Fruit fly (Drosophila melanogaster) whole organism, embryonic: ENCODE data around the gene CG12016.
A peak's percentile ranks its signal among the peaks of the same experiment; 100 is the strongest.

ENCODE experiments used
- Atf6 ChIP-seq: fragments of 200-800 bp; sonication (Bioruptor generic); IDR thresholded peaks from 2 replicates; pipeline ENCODE4 v1.3.6; 2022; ENCODE audit warnings: missing biosample characterization, missing genetic modification characterization
- Bdp1 ChIP-seq: fragments of 200-800 bp; sonication (Bioruptor generic); optimal IDR thresholded peaks from 3 replicates; lab custom pipeline; 2016; ENCODE audit warnings: missing biosample characterization, missing genetic modification characterization
- Blimp-1 ChIP-seq: fragments of 200-800 bp; sonication (Bioruptor generic); optimal IDR thresholded peaks from 3 replicates; lab custom pipeline; 2018; ENCODE audit warnings: missing biosample characterization, missing genetic modification characterization, mild to moderate bottlenecking, moderate library complexity, missing genetic modification reagents
- CG10267 ChIP-seq: fragments of 200-800 bp; sonication (Bioruptor generic); optimal IDR thresholded peaks from 2 replicates; lab custom pipeline; 2018; ENCODE audit warnings: missing biosample characterization, mild to moderate bottlenecking, missing genetic modification characterization, moderate library complexity
- CG10543 ChIP-seq: fragments of 200-800 bp; sonication (Bioruptor generic); optimal IDR thresholded peaks from 3 replicates; lab custom pipeline; 2017; ENCODE audit warnings: missing biosample characterization, mild to moderate bottlenecking, missing genetic modification characterization, moderate library complexity
- CG11504 ChIP-seq: fragments of 200-800 bp; sonication (Bioruptor generic); optimal IDR thresholded peaks from 3 replicates; lab custom pipeline; 2019; ENCODE audit warnings: missing biosample characterization, mild to moderate bottlenecking, missing genetic modification characterization, moderate library complexity
- CG11695 ChIP-seq: fragments of 200-800 bp; sonication (Bioruptor generic); IDR thresholded peaks from 3 replicates; pipeline ENCODE4 v1.3.6; 2022; ENCODE audit warnings: missing biosample characterization, missing genetic modification characterization
- CG12391 ChIP-seq: fragments of 200-800 bp; sonication (Bioruptor generic); optimal IDR thresholded peaks from 3 replicates; lab custom pipeline; 2018; ENCODE audit warnings: missing biosample characterization, mild to moderate bottlenecking, missing genetic modification characterization, moderate library complexity
- CG12659 ChIP-seq: fragments of 200-800 bp; sonication (Bioruptor generic); optimal IDR thresholded peaks from 3 replicates; lab custom pipeline; 2017; ENCODE audit warnings: mild to moderate bottlenecking, missing biosample characterization, missing genetic modification reagents, missing genetic modification characterization
- CG13424 ChIP-seq: fragments of 200-800 bp; sonication (Bioruptor generic); optimal IDR thresholded peaks from 2 replicates; lab custom pipeline; 2019; ENCODE audit warnings: missing biosample characterization, mild to moderate bottlenecking, missing genetic modification characterization, moderate library complexity
- CG14050 ChIP-seq: fragments of 200-800 bp; sonication (Bioruptor generic); IDR thresholded peaks from 3 replicates; pipeline ENCODE4 v1.3.6; 2022; ENCODE audit warnings: missing biosample characterization, missing genetic modification characterization
- CG15269 ChIP-seq: fragments of 200-800 bp; sonication (Bioruptor generic); optimal IDR thresholded peaks from 2 replicates; lab custom pipeline; 2018; ENCODE audit warnings: missing biosample characterization, mild to moderate bottlenecking, missing genetic modification characterization, moderate library complexity
- CG31441 ChIP-seq: fragments of 200-800 bp; sonication (Bioruptor generic); IDR thresholded peaks from 2 replicates; pipeline ENCODE4 v1.3.6; 2022; ENCODE audit warnings: missing biosample characterization, missing genetic modification characterization
- CG6272 ChIP-seq: fragments of 200-800 bp; sonication (Bioruptor generic); IDR thresholded peaks from 2 replicates; pipeline ENCODE4 v1.3.6; 2022; ENCODE audit warnings: missing biosample characterization, missing genetic modification characterization
- CG9797 ChIP-seq: fragments of 200-800 bp; sonication (Bioruptor generic); optimal IDR thresholded peaks from 3 replicates; lab custom pipeline; 2018; ENCODE audit warnings: missing biosample characterization, mild to moderate bottlenecking, missing genetic modification characterization
- CkIIα-i1 ChIP-seq: fragments of 200-800 bp; sonication (Bioruptor generic); IDR thresholded peaks from 2 replicates; pipeline ENCODE4 v1.3.6; 2022; ENCODE audit warnings: missing biosample characterization, missing genetic modification characterization
- E2f1 ChIP-seq: fragments of 200-800 bp; sonication (Bioruptor generic); IDR thresholded peaks from 2 replicates; pipeline ENCODE4 v1.3.6; 2022; ENCODE audit warnings: missing biosample characterization, missing genetic modification characterization
- Hr51 ChIP-seq, 2 experiments: fragments of 200-800 bp; sonication (Bioruptor generic); optimal IDR thresholded peaks; 2 replicates in 1 of 2; 3 replicates in 1 of 2; lab custom pipeline; 2016 to 2018; ENCODE audit warnings: missing biosample characterization in 2 of 2, missing genetic modification characterization in 2 of 2, mild to moderate bottlenecking in 1 of 2, moderate library complexity in 1 of 2
- MTF-1 ChIP-seq: fragments of 200-800 bp; sonication (Bioruptor generic); optimal IDR thresholded peaks from 2 replicates; lab custom pipeline; 2018; ENCODE audit warnings: missing biosample characterization, mild to moderate bottlenecking, missing genetic modification characterization, borderline replicate concordance
- Med ChIP-seq: fragments of 200-800 bp; sonication (Bioruptor generic); peaks from one replicate; lab custom pipeline; 2016; ENCODE audit warnings: missing biosample characterization, missing genetic modification characterization, mild to moderate bottlenecking, inconsistent platforms, moderate library complexity
- Oli ChIP-seq: fragments of 200-800 bp; sonication (Bioruptor generic); optimal IDR thresholded peaks from 2 replicates; lab custom pipeline; 2018; ENCODE audit warnings: missing biosample characterization, mild to moderate bottlenecking, missing genetic modification characterization, moderate library complexity
- Ptx1 ChIP-seq: fragments of 200-800 bp; sonication (Bioruptor generic); IDR thresholded peaks from 2 replicates; pipeline ENCODE4 v1.3.6; 2022; ENCODE audit warnings: missing biosample characterization, missing genetic modification characterization
- amos ChIP-seq: fragments of 200-800 bp; sonication (Bioruptor generic); IDR thresholded peaks from 2 replicates; pipeline ENCODE4 v1.3.6; 2022; ENCODE audit warnings: missing biosample characterization, missing genetic modification characterization; ENCODE audit not compliant: partially characterized antibody
- bsh ChIP-seq, 2 experiments: fragments of 200-800 bp; sonication (Bioruptor generic); optimal IDR thresholded peaks; 2 replicates each; lab custom pipeline; 2017 to 2018; ENCODE audit warnings: mild to moderate bottlenecking in 2 of 2, missing biosample characterization in 2 of 2, missing genetic modification characterization in 2 of 2, moderate library complexity in 1 of 2
- chinmo ChIP-seq: fragments of 200-800 bp; sonication (Bioruptor generic); IDR thresholded peaks from 4 replicates; pipeline ENCODE4 v1.3.6; 2022; ENCODE audit warnings: missing biosample characterization, missing genetic modification characterization; ENCODE audit not compliant: partially characterized antibody
- corto ChIP-seq: fragments of 200-800 bp; sonication (Bioruptor generic); optimal IDR thresholded peaks from 2 replicates; lab custom pipeline; 2016; ENCODE audit warnings: missing biosample characterization, mild to moderate bottlenecking, missing genetic modification characterization, moderate library complexity
- dmrt99B ChIP-seq: fragments of 200-800 bp; sonication (Bioruptor generic); optimal IDR thresholded peaks from 2 replicates; lab custom pipeline; 2018; ENCODE audit warnings: missing biosample characterization, mild to moderate bottlenecking, missing genetic modification characterization, moderate library complexity
- dysf ChIP-seq: fragments of 200-800 bp; sonication (Bioruptor generic); IDR thresholded peaks from 3 replicates; pipeline ENCODE4 v1.3.6; 2022; ENCODE audit warnings: missing biosample characterization, missing genetic modification characterization
- gsb ChIP-seq: fragments of 200-800 bp; sonication (Bioruptor generic); IDR thresholded peaks from 2 replicates; pipeline ENCODE4 v1.3.6; 2022; ENCODE audit warnings: missing biosample characterization, missing genetic modification characterization
- gsb-n ChIP-seq: fragments of 200-800 bp; sonication (Bioruptor generic); optimal IDR thresholded peaks from 3 replicates; lab custom pipeline; 2018; ENCODE audit warnings: missing biosample characterization, mild to moderate bottlenecking, missing genetic modification characterization
- hth ChIP-seq: fragments of >200 bp; optimal IDR thresholded peaks from 2 replicates; lab custom pipeline; 2017; ENCODE audit warnings: inconsistent platforms
- jing ChIP-seq: fragments of 200-800 bp; sonication (Bioruptor generic); optimal IDR thresholded peaks from 2 replicates; lab custom pipeline; 2018; ENCODE audit warnings: missing biosample characterization, mild to moderate bottlenecking, missing genetic modification characterization
- jumu ChIP-seq: fragments of 200-800 bp; sonication (Bioruptor generic); optimal IDR thresholded peaks from 3 replicates; lab custom pipeline; 2016; ENCODE audit warnings: missing biosample characterization, missing genetic modification characterization
- lbe ChIP-seq: fragments of 200-800 bp; sonication (Bioruptor generic); optimal IDR thresholded peaks from 2 replicates; lab custom pipeline; 2016; ENCODE audit warnings: missing biosample characterization, mild to moderate bottlenecking, missing genetic modification characterization
- nom ChIP-seq: fragments of 200-800 bp; sonication (Bioruptor generic); optimal IDR thresholded peaks from 2 replicates; lab custom pipeline; 2017; ENCODE audit warnings: missing biosample characterization, missing genetic modification characterization, mild to moderate bottlenecking, moderate library complexity, missing genetic modification reagents
- pan ChIP-seq, 4 experiments: fragments of >200 bp in 3 of 4; fragments of 200-800 bp in 1 of 4; sonication (Bioruptor generic) in 1 of 4; optimal IDR thresholded peaks in 3 of 4; IDR thresholded peaks in 1 of 4; 2 replicates each; pipeline versions ENCODE4 v1.3.6 to Lab custom; 2017 to 2022; ENCODE audit warnings: missing biosample characterization in 2 of 4, missing genetic modification characterization in 2 of 4, mixed read lengths in 1 of 4
- prd ChIP-seq, 3 experiments: fragments of >200 bp in 2 of 3; fragments of 200-800 bp in 1 of 3; sonication (Bioruptor generic) in 1 of 3; optimal IDR thresholded peaks in 2 of 3; IDR thresholded peaks in 1 of 3; 2 replicates in 2 of 3; 3 replicates in 1 of 3; pipeline versions ENCODE4 v1.3.6 to Lab custom; 2017 to 2022; ENCODE audit warnings: missing biosample characterization in 1 of 3, missing genetic modification characterization in 1 of 3
- rib ChIP-seq: fragments of 200-800 bp; sonication (Bioruptor generic); IDR thresholded peaks from 2 replicates; pipeline ENCODE4 v1.3.6; 2022; ENCODE audit warnings: missing biosample characterization, missing genetic modification characterization
- row ChIP-seq: fragments of 200-800 bp; sonication (Bioruptor generic); IDR thresholded peaks from 3 replicates; pipeline ENCODE4 v1.3.6; 2022; ENCODE audit warnings: missing biosample characterization, missing genetic modification characterization
- sens ChIP-seq: fragments of 200-800 bp; sonication (Bioruptor generic); peaks from one replicate; lab custom pipeline; 2016; ENCODE audit warnings: missing biosample characterization, missing genetic modification characterization
- seq ChIP-seq: fragments of 200-800 bp; sonication (Bioruptor generic); IDR thresholded peaks from 2 replicates; pipeline ENCODE4 v1.3.6; 2022; ENCODE audit warnings: missing biosample characterization, missing genetic modification characterization
- slbo ChIP-seq: fragments of 200-800 bp; sonication (Bioruptor generic); IDR thresholded peaks from 2 replicates; pipeline ENCODE4 v1.3.6; 2022; ENCODE audit warnings: missing biosample characterization, missing genetic modification characterization
- so ChIP-seq: fragments of 200-800 bp; sonication (Bioruptor generic); IDR thresholded peaks from 3 replicates; pipeline ENCODE4 v1.3.6; 2022; ENCODE audit warnings: missing biosample characterization, missing genetic modification characterization
- sr ChIP-seq: fragments of 200-800 bp; sonication (Bioruptor generic); IDR thresholded peaks from 3 replicates; pipeline ENCODE4 v1.3.6; 2022; ENCODE audit warnings: missing biosample characterization, missing genetic modification characterization
- tna ChIP-seq: fragments of 200-800 bp; sonication (Bioruptor generic); IDR thresholded peaks from 2 replicates; pipeline ENCODE4 v1.3.6; 2022; ENCODE audit warnings: missing biosample characterization, missing genetic modification characterization; ENCODE audit not compliant: partially characterized antibody
- vvl ChIP-seq: fragments of 200-800 bp; sonication (Bioruptor generic); IDR thresholded peaks from 2 replicates; pipeline ENCODE4 v1.3.6; 2022; ENCODE audit warnings: missing biosample characterization, missing genetic modification characterization

The CG12016 gene

DNA sequence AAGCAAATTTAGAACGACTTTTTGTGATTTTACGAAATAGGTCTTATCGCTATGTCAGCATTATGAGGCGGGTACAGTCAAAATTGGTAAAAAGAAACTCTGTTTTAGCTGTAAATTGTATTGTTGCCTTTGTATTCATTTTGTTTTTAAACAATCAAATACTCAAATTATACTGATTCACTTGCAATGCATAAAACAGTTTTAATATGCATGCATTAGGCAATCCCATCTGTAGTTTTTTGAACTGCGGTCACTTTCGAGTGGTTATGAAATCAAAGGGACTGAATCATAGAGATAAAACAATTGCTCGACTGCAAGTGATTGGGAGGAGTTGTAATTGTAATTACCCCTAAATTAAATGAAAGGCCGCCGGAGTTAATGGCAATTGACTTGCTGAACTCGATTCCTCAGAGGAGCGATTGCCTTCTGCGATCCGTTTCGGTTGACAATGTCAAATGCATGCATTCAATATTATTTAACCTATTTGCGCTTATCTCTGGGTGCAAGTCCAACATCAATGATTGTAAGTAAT, 20.4 kb downstream of the CG12016 start (continued):
- TF ChIP-seq CG11504 (tag; lab: Kevin White, UChicago) (peak; percentile 19), dmrt99B (tag; lab: Kevin White, UChicago) (peak; percentile 0), Oli (tag; lab: Kevin White, UChicago) (no peak), CG13424 (tag; lab: Kevin White, UChicago) (peak; percentile 25), row (GFP tag; lab: Robert Waterston, UW) (peak; percentile 56), Ptx1 (0 out of 2 replicates have a peak, but pooled peaks have one; percentile 13), chinmo (GFP tag; lab: Robert Waterston, UW) (0 out of 4 replicates have a peak, but pooled peaks have one; percentile 17), prd (optimal IDR thresholded peaks at IDR 0.05; lab: Kevin White, UChicago) (no peak), prd (GFP tag; IDR thresholded peaks at IDR 0.05; lab: Robert Waterston, UW) (0 out of 3 replicates have a peak, but pooled peaks have one; percentile 9), CG15269 (peak; percentile 45), Med (GFP tag; lab: Kevin White, UChicago) (peak; percentile 58), seq (peak; percentile 54), sr (GFP tag; lab: Robert Waterston, UW) (no peak), CG12391 (tag; lab: Kevin White, UChicago) (peak; percentile 7), CG9797 (no peak), gsb-n (tag; lab: Kevin White, UChicago) (no peak), slbo (GFP tag; lab: Robert Waterston, UW) (peak; percentile 55), dysf (GFP tag; lab: Robert Waterston, UW) (0 out of 3 replicates have a peak, but pooled peaks have one; percentile 34), vvl (0 out of 2 replicates have a peak, but pooled peaks have one; percentile 19), Atf6 (peak; percentile 37; the same call in 1 of the 2 replicates), CG12659 (peak; percentile 3), gsb (peak; percentile 32; the same call in 1 of the 2 replicates)

- TF ChIP-seq bsh (GFP tag; optimal IDR thresholded peaks at IDR 0.05; lab: Kevin White, UChicago) (peak in 1 of 2 experiments; percentile 61), nom (GFP tag; lab: Kevin White, UChicago) (peak; percentile 19), row (GFP tag; lab: Robert Waterston, UW) (0 out of 3 replicates have a peak, but pooled peaks have one; percentile 5), E2f1 (GFP tag; lab: Robert Waterston, UW) (no peak), CG10543 (no peak), corto (GFP tag; lab: Kevin White, UChicago) (no peak), hth (no peak), pan (optimal IDR thresholded peaks at IDR 0.05; lab: Kevin White, UChicago) (no peak), pan (GFP tag; optimal IDR thresholded peaks at IDR 0.05 in 1 of 2, IDR thresholded peaks at IDR 0.05 in 1 of 2) (no peak), CG11695 (GFP tag; lab: Robert Waterston, UW) (peak; percentile 48; the same call in 1 of the 3 replicates), lbe (peak; percentile 65), jumu (GFP tag; lab: Kevin White, UChicago) (no peak), sens (GFP tag; lab: Kevin White, UChicago) (peak; percentile 9)
Observed at dm6 chr3L:3342307-3342940, 23.1 kb downstream of the CG12016 start.

DNA sequence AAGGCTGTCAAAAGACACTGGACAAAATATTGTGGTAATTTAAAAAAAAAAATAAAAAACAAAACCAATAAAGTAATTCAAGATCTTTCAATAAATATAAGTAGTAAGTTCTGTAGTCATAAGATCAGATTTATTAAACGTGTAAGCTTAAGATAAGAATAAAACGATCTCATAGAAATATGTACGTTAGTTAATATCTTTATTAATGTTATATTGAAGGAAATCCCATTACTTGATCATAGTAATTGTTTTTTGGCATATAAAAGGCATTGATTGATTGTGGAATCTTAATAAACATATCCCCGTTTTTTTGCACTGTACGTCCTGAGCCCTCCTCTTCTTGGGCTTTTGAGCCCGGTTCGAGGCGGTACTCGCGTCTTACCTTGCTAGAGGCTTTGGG, 23.9 kb downstream of the CG12016 start:
- TF ChIP-seq rib (GFP tag; lab: Robert Waterston, UW) (no peak), bsh (GFP tag; optimal IDR thresholded peaks at IDR 0.05; lab: Kevin White, UChicago) (peak in 1 of 2 experiments; percentile 10), so (GFP tag; lab: Robert Waterston, UW) (no peak), sens (GFP tag; lab: Kevin White, UChicago) (peak; percentile 74), tna (GFP tag; lab: Robert Waterston, UW) (no peak), Blimp-1 (GFP tag; lab: Kevin White, UChicago) (peak; percentile 7), amos (GFP tag; lab: Robert Waterston, UW) (no peak), CG14050 (GFP tag; lab: Robert Waterston, UW) (no peak), Bdp1 (GFP tag; lab: Kevin White, UChicago) (no peak), CG31441 (peak; percentile 48; the same call in 1 of the 2 replicates), CkIIα-i1 (GFP tag; lab: Robert Waterston, UW) (no peak), CG10267 (tag; lab: Kevin White, UChicago) (peak; percentile 5), MTF-1 (GFP tag; lab: Kevin White, UChicago) (no peak), CG6272 (GFP tag; lab: Robert Waterston, UW) (no peak), Hr51 (GFP tag; optimal IDR thresholded peaks at IDR 0.05; lab: Kevin White, UChicago) (peak in 1 of 2 experiments; percentile 56), jing (no peak)
